Worm (Caenorhabditis elegans) whole organism, mixed stage, embryonic: ENCODE measurements around the gene Y59A8B.24.

Experiments
- blmp-1 ChIP-seq: fragments of 150-350 bp; optimal IDR thresholded peaks from 2 replicates; lab custom pipeline; 2014; ENCODE audit warnings: missing biosample characterization, missing genetic modification characterization
- ceh-83 ChIP-seq: fragments of 200-800 bp; sonication (Bioruptor generic); optimal IDR thresholded peaks from 2 replicates; lab custom pipeline; 2018; ENCODE audit warnings: mild to moderate bottlenecking, missing genetic modification characterization, missing compliant biosample characterization
- ces-1 ChIP-seq: fragments of 150-350 bp; optimal IDR thresholded peaks from 2 replicates; lab custom pipeline; 2014; ENCODE audit warnings: missing biosample characterization, missing genetic modification reagents, missing genetic modification characterization
- hlh-1 ChIP-seq: fragments of 150-350 bp; optimal IDR thresholded peaks from 2 replicates; lab custom pipeline; 2014; ENCODE audit warnings: missing biosample characterization, missing genetic modification reagents, missing genetic modification characterization
- nhr-237 ChIP-seq: fragments of 150-350 bp; optimal IDR thresholded peaks from 2 replicates; lab custom pipeline; 2014; ENCODE audit warnings: missing biosample characterization, missing genetic modification characterization
- nhr-28 ChIP-seq: fragments of 150-350 bp; optimal IDR thresholded peaks from 2 replicates; lab custom pipeline; 2014; ENCODE audit warnings: missing biosample characterization, missing genetic modification characterization
- tbx-8 ChIP-seq: fragments of 200-800 bp; sonication (Bioruptor generic); optimal IDR thresholded peaks from 2 replicates; lab custom pipeline; 2018; ENCODE audit warnings: mild to moderate bottlenecking, missing genetic modification characterization, moderate library complexity, missing compliant biosample characterization
- unc-39 ChIP-seq: fragments of 150-350 bp; optimal IDR thresholded peaks from 2 replicates; lab custom pipeline; 2014; ENCODE audit warnings: missing biosample characterization, missing genetic modification characterization
- ztf-11 ChIP-seq: fragments of 150-350 bp; optimal IDR thresholded peaks from 2 replicates; lab custom pipeline; 2014; ENCODE audit warnings: missing biosample characterization, missing genetic modification characterization

DNA sequence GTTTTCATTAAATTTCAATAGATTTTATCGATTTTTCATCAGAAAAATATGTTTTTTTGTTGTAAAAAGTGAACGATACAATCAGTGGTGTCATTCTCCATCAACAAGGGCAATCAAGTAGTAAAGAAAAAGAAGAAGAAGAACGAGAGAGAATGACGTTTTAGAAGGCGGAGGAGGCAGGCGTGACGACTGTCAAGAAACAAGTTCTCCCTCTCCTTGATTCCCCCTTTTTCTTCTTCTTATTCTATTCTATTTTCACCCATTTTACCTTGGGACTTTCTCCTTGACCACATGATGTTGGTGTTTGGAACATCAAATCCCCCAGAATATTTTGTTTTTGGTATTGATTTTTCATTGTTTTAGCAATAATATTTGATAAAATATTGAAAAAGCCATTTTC is 46.0 kb upstream of the Y59A8B.24 start:
- no peak for TF ChIP-seq ces-1 (GFP tag; lab: Kevin White, UChicago)
- TF ChIP-seq blmp-1 = no peak
- TF ChIP-seq tbx-8 (GFP tag; lab: Kevin White, UChicago) = no peak
- TF ChIP-seq nhr-28 (tag; lab: Kevin White, UChicago) = no peak
- no peak for TF ChIP-seq unc-39 (tag; lab: Kevin White, UChicago)
- TF ChIP-seq ceh-83 (GFP tag; lab: Kevin White, UChicago) = no peak
- TF ChIP-seq ztf-11 (tag; lab: Kevin White, UChicago) = no peak
- no peak for TF ChIP-seq hlh-1 (tag; lab: Kevin White, UChicago)
- TF ChIP-seq nhr-237 (tag; lab: Kevin White, UChicago) = no peak
